Worm (Caenorhabditis elegans): Measurements from ENCODE around the gene nhr-150.
A peak's percentile ranks its signal among the peaks of the same experiment; 100 is the strongest.

The nhr-150 gene

DNA sequence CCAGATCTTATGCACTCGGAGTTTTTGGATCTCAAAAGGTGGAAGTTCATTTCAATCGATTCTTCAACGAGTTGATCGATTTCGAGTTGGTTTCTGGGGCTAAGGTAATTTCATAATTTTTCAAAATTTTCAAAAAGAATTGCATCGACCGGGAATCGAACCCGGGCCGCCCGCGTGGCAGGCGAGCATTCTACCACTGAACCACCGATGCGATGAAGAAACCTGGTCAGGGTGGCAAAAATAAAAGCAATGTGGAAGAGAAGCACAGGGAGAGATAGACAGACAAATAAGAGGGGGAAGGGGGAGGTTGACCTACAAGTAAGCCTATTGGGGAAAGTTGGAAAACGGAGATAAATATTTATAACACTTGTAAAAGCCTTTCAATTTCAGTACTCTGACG is 23.8 kb upstream of the nhr-150 start (continued):
- TF ChIP-seq ceh-14 (tag; optimal IDR thresholded peaks at IDR 0.05), result peak; percentile 12
- no peak for TF ChIP-seq pqm-1 (tag; optimal IDR thresholded peaks at IDR 0.05)
- TF ChIP-seq dve-1 (tag; optimal IDR thresholded peaks at IDR 0.05), result peak; percentile 2
- no peak for TF ChIP-seq madf-2 (tag; optimal IDR thresholded peaks at IDR 0.05)
- TF ChIP-seq elt-2 (tag; optimal IDR thresholded peaks at IDR 0.05), result no peak
- TF ChIP-seq pha-4 (tag; optimal IDR thresholded peaks at IDR 0.05), result no peak
- no peak for TF ChIP-seq ref-2 (tag; optimal IDR thresholded peaks at IDR 0.05)
- no peak for TF ChIP-seq Y22D7AL.16 (tag; optimal IDR thresholded peaks at IDR 0.05)
- TF ChIP-seq nhr-11 (tag; optimal IDR thresholded peaks at IDR 0.05), result no peak
- no peak for TF ChIP-seq fkh-6 (tag; optimal IDR thresholded peaks at IDR 0.05)
- no peak for TF ChIP-seq odd-2 (tag; optimal IDR thresholded peaks at IDR 0.05)
- no peak for TF ChIP-seq unc-55 (GFP tag; optimal IDR thresholded peaks at IDR 0.05)
- TF ChIP-seq hlh-15 (tag; optimal IDR thresholded peaks at IDR 0.05), result no peak
- no peak for TF ChIP-seq ceh-30 (tag; optimal IDR thresholded peaks at IDR 0.05)
- no peak for TF ChIP-seq hlh-8 (tag; optimal IDR thresholded peaks at IDR 0.05)
- peak; percentile 61; the same call in 1 of the 2 replicates for TF ChIP-seq ceh-45 (GFP tag; IDR thresholded peaks at IDR 0.05)

DNA sequence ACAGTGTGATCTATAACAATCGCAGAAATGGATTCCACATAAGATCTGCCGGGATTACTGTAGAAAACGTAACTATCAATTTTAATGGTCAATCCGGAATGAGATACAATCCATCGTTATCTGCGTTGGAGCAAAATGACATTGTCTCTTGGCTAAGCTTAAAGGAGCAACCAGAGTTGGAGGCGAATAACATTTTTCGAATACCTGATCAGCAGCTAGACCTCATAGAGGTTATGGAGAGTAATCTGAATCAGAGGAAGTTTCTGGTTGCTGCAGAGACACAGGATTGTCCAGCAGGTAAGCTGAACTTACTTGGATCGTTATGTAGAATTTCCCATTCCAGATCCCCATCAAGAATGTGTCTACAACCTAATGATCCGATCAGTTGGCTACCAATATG is 22.3 kb upstream of the nhr-150 start:
- TF ChIP-seq ceh-31 (tag; optimal IDR thresholded peaks at IDR 0.05) (no peak), ceh-9 (tag; optimal IDR thresholded peaks at IDR 0.05) (no peak), unc-3 (GFP tag; conservative IDR thresholded peaks at IDR 0.05) (no peak), unc-3 (tag; optimal IDR thresholded peaks at IDR 0.05) (no peak)

DNA sequence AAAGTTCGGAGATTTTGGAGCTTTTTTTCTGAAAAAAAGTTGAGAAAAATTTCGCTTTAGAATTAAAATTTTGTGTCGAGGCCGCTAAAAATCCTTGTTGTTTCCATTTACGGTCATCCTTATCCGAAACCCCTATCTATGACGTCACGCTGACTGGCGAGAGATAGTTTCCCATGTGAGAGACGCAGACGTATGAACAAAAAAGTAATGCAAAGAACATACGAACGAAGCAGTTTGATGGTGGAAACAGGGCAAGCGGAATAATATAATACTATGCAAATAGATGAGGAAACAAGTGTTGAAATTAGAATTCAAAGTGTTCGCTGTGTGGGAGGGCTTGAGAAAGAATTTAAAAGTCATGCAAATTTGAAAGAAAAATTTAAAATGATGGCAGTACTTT is 17.8 kb upstream of the nhr-150 start:
- TF ChIP-seq lim-6 (tag; optimal IDR thresholded peaks at IDR 0.05) (no peak), nfya-1 (tag; optimal IDR thresholded peaks at IDR 0.05) (no peak), fax-1 (tag; optimal IDR thresholded peaks at IDR 0.05) (no peak), elt-2 (tag; optimal IDR thresholded peaks at IDR 0.05) (no peak), pax-1 (tag; optimal IDR thresholded peaks at IDR 0.05) (no peak), ceh-34 (tag; optimal IDR thresholded peaks at IDR 0.05) (no peak), ztf-16 (tag; optimal IDR thresholded peaks at IDR 0.05) (no peak), pqm-1 (tag; optimal IDR thresholded peaks at IDR 0.05) (no peak), hlh-15 (tag; optimal IDR thresholded peaks at IDR 0.05) (no peak), ceh-19 (GFP tag; optimal IDR thresholded peaks at IDR 0.05) (no peak), ceh-14 (tag; optimal IDR thresholded peaks at IDR 0.05) (no peak), pat-9 (tag; optimal IDR thresholded peaks at IDR 0.05) (no peak), sox-2 (GFP tag; IDR thresholded peaks at IDR 0.05) (no peak), K09A11.1 (tag; optimal IDR thresholded peaks at IDR 0.05; ENCODE audit: insufficient read depth) (no peak), ceh-9 (tag; optimal IDR thresholded peaks at IDR 0.05) (no peak), hlh-13 (GFP tag; optimal IDR thresholded peaks at IDR 0.05) (no peak), eyg-1 (tag; optimal IDR thresholded peaks at IDR 0.05) (no peak), pag-3 (tag; optimal IDR thresholded peaks at IDR 0.05; ENCODE audit: borderline replicate concordance) (no peak), pros-1 (tag; optimal IDR thresholded peaks at IDR 0.05) (no peak), K02D7.2 (tag; optimal IDR thresholded peaks at IDR 0.05) (no peak)

DNA sequence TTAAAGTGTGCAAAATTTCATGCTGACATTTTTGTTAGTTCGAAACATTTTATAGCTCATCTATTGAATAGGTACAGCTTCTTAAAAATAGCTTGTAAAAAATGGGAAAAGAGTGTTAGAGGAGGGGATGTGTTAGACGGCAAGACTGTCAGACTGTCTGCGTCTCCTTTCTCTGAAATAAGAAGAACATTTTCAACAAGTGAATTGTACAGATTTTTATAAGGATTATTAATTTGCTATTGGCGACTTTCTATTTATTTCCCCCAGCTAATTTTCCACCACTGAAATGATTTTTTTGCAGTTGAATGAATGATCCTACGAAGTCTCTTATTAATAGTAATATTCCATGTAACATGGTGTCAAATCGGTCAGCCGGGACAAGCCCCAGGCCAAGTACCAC is 17.2 kb upstream of the nhr-150 start, which contains the start of gene C06B8.7:
TSS of gene C06B8.7 (plus strand) at position 301 of the 400 bp plus-strand sequence.
- TF ChIP-seq ceh-34 (tag; optimal IDR thresholded peaks at IDR 0.05) (no peak), elt-4 (tag; optimal IDR thresholded peaks at IDR 0.05) (no peak), dve-1 (tag; optimal IDR thresholded peaks at IDR 0.05) (no peak), rnt-1 (tag; optimal IDR thresholded peaks at IDR 0.05) (no peak), lim-6 (tag; optimal IDR thresholded peaks at IDR 0.05) (no peak)
